Worm (Caenorhabditis elegans) whole organism, L2 larva: Measurements from ENCODE around the gene agr-1.

Experiments
- C34F6.9 ChIP-seq: fragments of 150-350 bp; optimal IDR thresholded peaks from 2 replicates; lab custom pipeline; 2014; ENCODE audit warnings: missing biosample characterization, missing genetic modification characterization
- F13H6.1 ChIP-seq: sonication (generic microtip); optimal IDR thresholded peaks from 2 replicates; lab custom pipeline; 2016; ENCODE audit warnings: missing genetic modification characterization, missing compliant biosample characterization
- R02D3.7 ChIP-seq: fragments of 150-350 bp; optimal IDR thresholded peaks from 2 replicates; lab custom pipeline; 2014; ENCODE audit warnings: missing biosample characterization, missing genetic modification characterization
- ZK546.5 ChIP-seq: sonication (generic microtip); optimal IDR thresholded peaks from 2 replicates; lab custom pipeline; 2017; ENCODE audit warnings: missing biosample characterization, missing genetic modification characterization
- ama-1 ChIP-seq: fragments of 150-350 bp; optimal IDR thresholded peaks from 2 replicates; lab custom pipeline; 2018; ENCODE audit warnings: inconsistent platforms
- blmp-1 ChIP-seq: sonication (generic microtip); optimal IDR thresholded peaks from 2 replicates; lab custom pipeline; 2017; ENCODE audit warnings: missing genetic modification characterization, mild to moderate bottlenecking, missing compliant biosample characterization, antibody characterized with exemption, moderate library complexity; ENCODE audit not compliant: insufficient read depth
- ceh-16 ChIP-seq: fragments of 150-350 bp; optimal IDR thresholded peaks from 2 replicates; lab custom pipeline; 2014; ENCODE audit warnings: missing biosample characterization, missing genetic modification characterization
- ceh-82 ChIP-seq: fragments of 150-350 bp; optimal IDR thresholded peaks from 2 replicates; lab custom pipeline; 2014; ENCODE audit warnings: missing biosample characterization, missing genetic modification characterization
- crh-2 ChIP-seq: sonication (generic microtip); optimal IDR thresholded peaks from 2 replicates; lab custom pipeline; 2017; ENCODE audit warnings: missing biosample characterization, missing genetic modification characterization
- dmd-4 ChIP-seq: sonication (generic microtip); optimal IDR thresholded peaks from 2 replicates; lab custom pipeline; 2017; ENCODE audit warnings: missing biosample characterization, missing genetic modification characterization
- egl-27 ChIP-seq: sonication (generic microtip); optimal IDR thresholded peaks from 3 replicates; lab custom pipeline; 2017; ENCODE audit warnings: missing biosample characterization, missing genetic modification reagents, missing genetic modification characterization
- elt-1 ChIP-seq: fragments of 150-350 bp; optimal IDR thresholded peaks from 2 replicates; lab custom pipeline; 2014; ENCODE audit warnings: missing biosample characterization, missing genetic modification characterization
- elt-3 ChIP-seq: sonication (generic microtip); optimal IDR thresholded peaks from 2 replicates; lab custom pipeline; 2017; ENCODE audit warnings: missing biosample characterization, missing genetic modification characterization
- fos-1 ChIP-seq: fragments of 150-350 bp; optimal IDR thresholded peaks from 2 replicates; lab custom pipeline; 2014; ENCODE audit warnings: missing biosample characterization, missing genetic modification characterization
- lin-11 ChIP-seq: fragments of 150-350 bp; sonication (generic microtip); optimal IDR thresholded peaks from 2 replicates; lab custom pipeline; 2014; ENCODE audit warnings: missing biosample characterization, missing genetic modification characterization, inconsistent platforms, mixed read lengths
- lin-13 ChIP-seq: fragments of 150-350 bp; optimal IDR thresholded peaks from 2 replicates; lab custom pipeline; 2014; ENCODE audit warnings: missing biosample characterization, missing genetic modification reagents, missing genetic modification characterization
- lin-39 ChIP-seq: fragments of 150-350 bp; optimal IDR thresholded peaks from 2 replicates; lab custom pipeline; 2014; ENCODE audit warnings: missing biosample characterization, missing genetic modification reagents, missing genetic modification characterization
- lsy-2 ChIP-seq, 2 experiments: fragments of 150-350 bp in 1 of 2; sonication (generic microtip) in 1 of 2; optimal IDR thresholded peaks; 2 replicates each; lab custom pipeline; 2014 to 2017; ENCODE audit warnings: missing biosample characterization in 2 of 2, missing genetic modification characterization in 2 of 2
- mab-5 ChIP-seq: fragments of 150-350 bp; optimal IDR thresholded peaks from 2 replicates; lab custom pipeline; 2014; ENCODE audit warnings: missing biosample characterization, missing genetic modification characterization
- mbf-1 ChIP-seq: sonication (generic microtip); optimal IDR thresholded peaks from 2 replicates; lab custom pipeline; 2017; ENCODE audit warnings: missing biosample characterization, missing genetic modification characterization
- nhr-10 ChIP-seq: sonication (generic microtip); optimal IDR thresholded peaks from 2 replicates; lab custom pipeline; 2017; ENCODE audit warnings: missing biosample characterization, missing genetic modification characterization
- nhr-11 ChIP-seq: fragments of 150-350 bp; optimal IDR thresholded peaks from 2 replicates; lab custom pipeline; 2014; ENCODE audit warnings: missing biosample characterization, missing genetic modification characterization
- nhr-129 ChIP-seq: fragments of 150-350 bp; optimal IDR thresholded peaks from 2 replicates; lab custom pipeline; 2014; ENCODE audit warnings: missing biosample characterization, missing genetic modification characterization
- nhr-21 ChIP-seq: fragments of 150-350 bp; optimal IDR thresholded peaks from 2 replicates; lab custom pipeline; 2014; ENCODE audit warnings: missing biosample characterization, missing genetic modification characterization
- nhr-23 ChIP-seq: fragments of 150-350 bp; optimal IDR thresholded peaks from 2 replicates; lab custom pipeline; 2014; ENCODE audit warnings: missing biosample characterization, missing genetic modification reagents, missing genetic modification characterization
- nhr-237 ChIP-seq: fragments of 150-350 bp; optimal IDR thresholded peaks from 2 replicates; lab custom pipeline; 2014; ENCODE audit warnings: missing biosample characterization, missing genetic modification characterization
- nhr-25 ChIP-seq: fragments of 150-350 bp; sonication (generic microtip); optimal IDR thresholded peaks from 3 replicates; lab custom pipeline; 2014; ENCODE audit warnings: missing biosample characterization, missing genetic modification characterization
- nhr-6 ChIP-seq: fragments of 150-350 bp; optimal IDR thresholded peaks from 2 replicates; lab custom pipeline; 2014; ENCODE audit warnings: missing biosample characterization, missing genetic modification characterization
- nhr-77 ChIP-seq: fragments of 150-350 bp; optimal IDR thresholded peaks from 2 replicates; lab custom pipeline; 2014; ENCODE audit warnings: missing biosample characterization, missing genetic modification characterization
- sem-4 ChIP-seq: fragments of 150-350 bp; optimal IDR thresholded peaks from 2 replicates; lab custom pipeline; 2014; ENCODE audit warnings: missing biosample characterization, missing genetic modification reagents, missing genetic modification characterization
- skn-1 ChIP-seq: sonication (generic microtip); optimal IDR thresholded peaks from 2 replicates; lab custom pipeline; 2017; ENCODE audit warnings: missing biosample characterization, missing genetic modification characterization
- sma-3 ChIP-seq: sonication (generic microtip); optimal IDR thresholded peaks from 2 replicates; lab custom pipeline; 2016; ENCODE audit warnings: missing genetic modification reagents, missing genetic modification characterization, missing compliant biosample characterization
- sma-9 ChIP-seq, 2 experiments: fragments of 150-350 bp in 1 of 2; sonication (generic microtip) in 1 of 2; optimal IDR thresholded peaks; 2 replicates each; lab custom pipeline; 2014 to 2016; ENCODE audit warnings: missing genetic modification characterization in 2 of 2, mild to moderate bottlenecking in 1 of 2, missing biosample characterization in 1 of 2, missing compliant biosample characterization in 1 of 2, missing genetic modification reagents in 1 of 2, moderate library complexity in 1 of 2
- snpc-4 ChIP-seq: fragments of 150-350 bp; optimal IDR thresholded peaks from 2 replicates; lab custom pipeline; 2014; ENCODE audit warnings: missing biosample characterization, missing genetic modification characterization
- unc-39 ChIP-seq: fragments of 150-350 bp; optimal IDR thresholded peaks from 2 replicates; lab custom pipeline; 2014; ENCODE audit warnings: missing biosample characterization, missing genetic modification characterization
- unc-55 ChIP-seq: fragments of 150-350 bp; sonication (generic microtip); optimal IDR thresholded peaks from 3 replicates; lab custom pipeline; 2014; ENCODE audit warnings: missing biosample characterization, missing genetic modification reagents, missing genetic modification characterization
- unc-62 ChIP-seq: fragments of 150-350 bp; optimal IDR thresholded peaks from 2 replicates; lab custom pipeline; 2014; ENCODE audit warnings: missing biosample characterization, missing genetic modification reagents, missing genetic modification characterization
- zag-1 ChIP-seq: fragments of 150-350 bp; optimal IDR thresholded peaks from 2 replicates; lab custom pipeline; 2014; ENCODE audit warnings: missing biosample characterization, missing genetic modification characterization
- ztf-1 ChIP-seq: fragments of 200-800 bp; sonication (Bioruptor generic); conservative IDR thresholded peaks from 2 replicates; pipeline ENCODE4 v1.3.6; 2022; ENCODE audit warnings: missing genetic modification characterization, missing compliant biosample characterization
- ztf-11 ChIP-seq: sonication (generic microtip); optimal IDR thresholded peaks from 2 replicates; lab custom pipeline; 2017; ENCODE audit warnings: missing biosample characterization, missing genetic modification characterization
- ztf-4 ChIP-seq: fragments of 150-350 bp; optimal IDR thresholded peaks from 2 replicates; lab custom pipeline; 2014; ENCODE audit warnings: missing biosample characterization, missing genetic modification characterization

Gene agr-1

DNA sequence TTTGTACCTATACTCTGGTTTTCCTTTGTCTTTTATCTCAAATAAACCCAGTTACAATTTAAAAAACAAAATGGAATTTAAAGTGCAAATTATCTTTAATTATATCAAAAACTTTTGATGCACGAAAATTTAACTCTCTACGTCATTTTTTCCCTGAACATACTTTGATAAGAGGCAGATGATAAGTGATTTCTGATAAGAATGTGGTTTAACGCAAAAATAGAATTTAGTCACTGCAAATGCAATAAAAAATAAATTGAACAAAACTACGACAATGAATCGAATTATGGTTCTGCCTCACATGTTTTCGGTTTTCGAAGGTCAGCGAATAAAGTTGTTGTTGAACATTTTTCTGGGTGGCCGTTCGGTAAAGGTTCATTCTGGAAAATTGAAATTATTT lies 46.9 kb upstream of the agr-1 start:
- TF ChIP-seq F13H6.1 (tag; lab: Kevin White, UChicago) (no peak), ztf-1 (GFP tag; lab: Robert Waterston, UW) (no peak), lin-11 (no peak), crh-2 (peak; percentile 57), sma-9 (GFP tag; optimal IDR thresholded peaks at IDR 0.05; lab: Kevin White, UChicago) (peak; percentile 84), sma-9 (tag; optimal IDR thresholded peaks at IDR 0.05; lab: Kevin White, UChicago) (no peak), elt-3 (tag; lab: Kevin White, UChicago) (no peak), mab-5 (tag; lab: Kevin White, UChicago) (no peak), R02D3.7 (no peak), egl-27 (tag; lab: Kevin White, UChicago) (no peak), C34F6.9 (tag; lab: Kevin White, UChicago) (no peak), nhr-237 (no peak), nhr-77 (tag; lab: Kevin White, UChicago) (no peak), dmd-4 (no peak), ztf-4 (tag; lab: Kevin White, UChicago) (no peak), ceh-16 (tag; lab: Kevin White, UChicago) (no peak), ama-1 (lab: Kevin White, UChicago) (no peak), nhr-6 (tag; lab: Kevin White, UChicago) (no peak), ceh-82 (tag; lab: Kevin White, UChicago) (no peak), fos-1 (tag; lab: Kevin White, UChicago) (peak; percentile 95), lsy-2 (tag; optimal IDR thresholded peaks at IDR 0.05; lab: Kevin White, UChicago) (no peak), snpc-4 (tag; lab: Kevin White, UChicago) (no peak)
- TF ChIP-seq, all 48 proteins: peak for 3

- peak; percentile 67 for TF ChIP-seq sma-3 (GFP tag; lab: Kevin White, UChicago)
- TF ChIP-seq unc-55 (GFP tag; lab: Kevin White, UChicago): no peak
- peak; percentile 100 for TF ChIP-seq ceh-16 (tag; lab: Kevin White, UChicago)
- TF ChIP-seq ztf-4 (tag; lab: Kevin White, UChicago): peak; percentile 67
- no peak for TF ChIP-seq ZK546.5 (tag; lab: Kevin White, UChicago)
- peak in 1 of 2 experiments; percentile 56 for TF ChIP-seq lsy-2 (tag; optimal IDR thresholded peaks at IDR 0.05; lab: Kevin White, UChicago)
- TF ChIP-seq nhr-25: peak; percentile 94
- TF ChIP-seq blmp-1 (tag; lab: Kevin White, UChicago): peak; percentile 91
- no peak for TF ChIP-seq lin-39 (tag; lab: Kevin White, UChicago)
- no peak for TF ChIP-seq nhr-11 (tag; lab: Kevin White, UChicago)
- TF ChIP-seq F13H6.1 (tag; lab: Kevin White, UChicago): peak; percentile 31
- peak; percentile 39 for TF ChIP-seq nhr-6 (tag; lab: Kevin White, UChicago)
- peak; percentile 21 for TF ChIP-seq mab-5 (tag; lab: Kevin White, UChicago)
- TF ChIP-seq fos-1 (tag; lab: Kevin White, UChicago): peak; percentile 30
- TF ChIP-seq lin-13 (GFP tag; lab: Kevin White, UChicago): peak; percentile 6
- TF ChIP-seq nhr-21 (tag; lab: Kevin White, UChicago): peak; percentile 39
- TF ChIP-seq sem-4 (tag; lab: Kevin White, UChicago): peak; percentile 90
- TF ChIP-seq sma-9 (GFP tag; optimal IDR thresholded peaks at IDR 0.05; lab: Kevin White, UChicago): peak; percentile 81
- no peak for TF ChIP-seq sma-9 (tag; optimal IDR thresholded peaks at IDR 0.05; lab: Kevin White, UChicago)
- TF ChIP-seq nhr-77 (tag; lab: Kevin White, UChicago): no peak
- peak; percentile 37 for TF ChIP-seq crh-2
- peak; percentile 77 for TF ChIP-seq unc-62 (GFP tag; lab: Kevin White, UChicago)
- peak; percentile 62 for TF ChIP-seq egl-27 (tag; lab: Kevin White, UChicago)
- TF ChIP-seq ama-1 (lab: Kevin White, UChicago): no peak
- no peak for TF ChIP-seq zag-1
- TF ChIP-seq lin-11: no peak
- TF ChIP-seq unc-39 (tag; lab: Kevin White, UChicago): no peak
- TF ChIP-seq elt-3 (tag; lab: Kevin White, UChicago): no peak
Measured at ce11 chrII:6821118-6821517, 46.1 kb upstream of the agr-1 start.

- no peak for TF ChIP-seq ceh-82 (tag; lab: Kevin White, UChicago)
- TF ChIP-seq mab-5 (tag; lab: Kevin White, UChicago): peak; percentile 19
- no peak for TF ChIP-seq mbf-1 (tag; lab: Kevin White, UChicago)
- TF ChIP-seq elt-3 (tag; lab: Kevin White, UChicago): no peak
- TF ChIP-seq ZK546.5 (tag; lab: Kevin White, UChicago): no peak
- TF ChIP-seq skn-1 (tag; lab: Kevin White, UChicago): no peak
- TF ChIP-seq nhr-10: no peak
- TF ChIP-seq dmd-4: no peak
- TF ChIP-seq zag-1: no peak
- TF ChIP-seq sma-3 (GFP tag; lab: Kevin White, UChicago): no peak
- TF ChIP-seq ztf-4 (tag; lab: Kevin White, UChicago): no peak
- peak; percentile 2 for TF ChIP-seq sma-9 (GFP tag; optimal IDR thresholded peaks at IDR 0.05; lab: Kevin White, UChicago)
- TF ChIP-seq sma-9 (tag; optimal IDR thresholded peaks at IDR 0.05; lab: Kevin White, UChicago): no peak
- TF ChIP-seq ceh-16 (tag; lab: Kevin White, UChicago): no peak
- TF ChIP-seq nhr-129 (tag; lab: Kevin White, UChicago): no peak
- TF ChIP-seq ztf-11 (tag; lab: Kevin White, UChicago): no peak
- no peak for TF ChIP-seq nhr-23 (tag; lab: Kevin White, UChicago)
- no peak for TF ChIP-seq elt-1
- no peak for TF ChIP-seq lin-13 (GFP tag; lab: Kevin White, UChicago)
- no peak for TF ChIP-seq lin-11
- TF ChIP-seq nhr-77 (tag; lab: Kevin White, UChicago): no peak
- TF ChIP-seq lsy-2 (tag; optimal IDR thresholded peaks at IDR 0.05; lab: Kevin White, UChicago): peak in 1 of 2 experiments; percentile 20
- TF ChIP-seq ztf-1 (GFP tag; lab: Robert Waterston, UW): no peak
Measured at ce11 chrII:6820278-6820971, 45.4 kb upstream of the agr-1 start.
